Fruit fly (Drosophila melanogaster) whole organism, embryonic: ENCODE measurements around the gene ihog.

Source experiments
- Abd-B ChIP-seq: fragments of 200-800 bp; sonication (Bioruptor generic); optimal IDR thresholded peaks from 2 replicates; lab custom pipeline; 2018; ENCODE audit warnings: missing biosample characterization, mild to moderate bottlenecking, missing genetic modification characterization, moderate library complexity
- Atf3 ChIP-seq: fragments of 200-800 bp; sonication (Bioruptor generic); optimal IDR thresholded peaks from 3 replicates; lab custom pipeline; 2016; ENCODE audit warnings: missing biosample characterization, missing genetic modification characterization
- C15 ChIP-seq: fragments of 200-800 bp; sonication (Bioruptor generic); IDR thresholded peaks from 3 replicates; pipeline ENCODE4 v1.3.6; 2022; ENCODE audit warnings: missing biosample characterization, missing genetic modification characterization
- CG11695 ChIP-seq: fragments of 200-800 bp; sonication (Bioruptor generic); IDR thresholded peaks from 3 replicates; pipeline ENCODE4 v1.3.6; 2022; ENCODE audit warnings: missing biosample characterization, missing genetic modification characterization
- CG13296 ChIP-seq: fragments of 200-800 bp; sonication (Bioruptor generic); optimal IDR thresholded peaks from 3 replicates; lab custom pipeline; 2018; ENCODE audit warnings: missing biosample characterization, mild to moderate bottlenecking, missing genetic modification characterization
- CG14050 ChIP-seq: fragments of 200-800 bp; sonication (Bioruptor generic); IDR thresholded peaks from 3 replicates; pipeline ENCODE4 v1.3.6; 2022; ENCODE audit warnings: missing biosample characterization, missing genetic modification characterization
- CG1603 ChIP-seq: fragments of 200-800 bp; sonication (Bioruptor generic); optimal IDR thresholded peaks from 2 replicates; lab custom pipeline; 2019; ENCODE audit warnings: missing biosample characterization, mild to moderate bottlenecking, missing genetic modification characterization, moderate library complexity
- CG17361 ChIP-seq: fragments of 200-800 bp; sonication (Bioruptor generic); IDR thresholded peaks from 3 replicates; pipeline ENCODE4 v1.3.6; 2022; ENCODE audit warnings: missing biosample characterization, missing genetic modification characterization
- CG17568 ChIP-seq: fragments of 200-800 bp; sonication (Bioruptor generic); optimal IDR thresholded peaks from 2 replicates; lab custom pipeline; 2018; ENCODE audit warnings: missing biosample characterization, mild to moderate bottlenecking, missing genetic modification characterization, moderate library complexity
- CG17829 ChIP-seq: fragments of 200-800 bp; optimal IDR thresholded peaks from 2 replicates; lab custom pipeline; 2019; ENCODE audit warnings: missing biosample characterization, mild to moderate bottlenecking, missing genetic modification characterization, moderate library complexity
- CG2120 ChIP-seq: fragments of 200-800 bp; sonication (Bioruptor generic); optimal IDR thresholded peaks from 3 replicates; lab custom pipeline; 2016; ENCODE audit warnings: missing biosample characterization, missing genetic modification characterization
- CG2129 ChIP-seq: fragments of 200-800 bp; sonication (Bioruptor generic); IDR thresholded peaks from 2 replicates; pipeline ENCODE4 v1.3.6; 2022; ENCODE audit warnings: missing biosample characterization, missing genetic modification characterization; ENCODE audit not compliant: partially characterized antibody
- CG32767 ChIP-seq: fragments of 200-800 bp; sonication (Bioruptor generic); IDR thresholded peaks from 2 replicates; pipeline ENCODE4 v1.3.6; 2022; ENCODE audit warnings: missing biosample characterization, missing genetic modification characterization
- CG3838 ChIP-seq: fragments of 200-800 bp; sonication (Bioruptor generic); optimal IDR thresholded peaks from 3 replicates; lab custom pipeline; 2016; ENCODE audit warnings: missing biosample characterization, missing genetic modification characterization
- CG4707 ChIP-seq: fragments of 200-800 bp; sonication (Bioruptor generic); optimal IDR thresholded peaks from 2 replicates; lab custom pipeline; 2018; ENCODE audit warnings: missing biosample characterization, mild to moderate bottlenecking, missing genetic modification characterization, moderate library complexity
- CG6175 ChIP-seq: fragments of 200-800 bp; sonication (Bioruptor generic); IDR thresholded peaks from 3 replicates; pipeline ENCODE4 v1.3.6; 2022; ENCODE audit warnings: missing biosample characterization, missing genetic modification characterization
- CG6683 ChIP-seq: fragments of 200-800 bp; sonication (Bioruptor generic); optimal IDR thresholded peaks from 2 replicates; lab custom pipeline; 2017; ENCODE audit warnings: missing biosample characterization, mild to moderate bottlenecking, missing genetic modification characterization, missing genetic modification reagents
- CG6765 ChIP-seq: fragments of 200-800 bp; sonication (Bioruptor generic); optimal IDR thresholded peaks from 3 replicates; lab custom pipeline; 2017; ENCODE audit warnings: missing biosample characterization, mild to moderate bottlenecking, missing genetic modification characterization
- CG6854 ChIP-seq: fragments of 200-800 bp; sonication (Bioruptor generic); optimal IDR thresholded peaks from 3 replicates; lab custom pipeline; 2017; ENCODE audit warnings: missing biosample characterization, mild to moderate bottlenecking, missing genetic modification characterization
- CG9727 ChIP-seq: fragments of 200-800 bp; sonication (Bioruptor generic); optimal IDR thresholded peaks from 3 replicates; lab custom pipeline; 2017; ENCODE audit warnings: missing biosample characterization, mild to moderate bottlenecking, missing genetic modification characterization
- CkIIα-i1 ChIP-seq: fragments of 200-800 bp; sonication (Bioruptor generic); IDR thresholded peaks from 2 replicates; pipeline ENCODE4 v1.3.6; 2022; ENCODE audit warnings: missing biosample characterization, missing genetic modification characterization
- Elba2 ChIP-seq: fragments of 200-800 bp; sonication (Bioruptor generic); optimal IDR thresholded peaks from 3 replicates; lab custom pipeline; 2016; ENCODE audit warnings: missing biosample characterization, missing genetic modification characterization
- HLH3B ChIP-seq: fragments of 200-800 bp; sonication (Bioruptor generic); IDR thresholded peaks from 2 replicates; pipeline ENCODE4 v1.3.6; 2022; ENCODE audit warnings: missing biosample characterization, missing genetic modification characterization
- HLHmδ ChIP-seq: fragments of 200-800 bp; sonication (Bioruptor generic); optimal IDR thresholded peaks from 2 replicates; lab custom pipeline; 2018; ENCODE audit warnings: missing biosample characterization, mild to moderate bottlenecking, missing genetic modification characterization, moderate library complexity
- Hmr ChIP-seq: fragments of 200-800 bp; sonication (Bioruptor generic); optimal IDR thresholded peaks from 3 replicates; lab custom pipeline; 2017; ENCODE audit warnings: mild to moderate bottlenecking, missing biosample characterization, missing genetic modification reagents, missing genetic modification characterization
- Hmx ChIP-seq: fragments of 200-800 bp; sonication (Bioruptor generic); optimal IDR thresholded peaks from 2 replicates; lab custom pipeline; 2016; ENCODE audit warnings: missing biosample characterization, missing genetic modification characterization
- Kr ChIP-seq: fragments of 200-800 bp; sonication (Bioruptor generic); optimal IDR thresholded peaks from 2 replicates; lab custom pipeline; 2017; ENCODE audit warnings: missing biosample characterization, mild to moderate bottlenecking, missing genetic modification characterization
- Nf-YB ChIP-seq: fragments of 200-800 bp; sonication (Bioruptor generic); optimal IDR thresholded peaks from 3 replicates; lab custom pipeline; 2019; ENCODE audit warnings: missing biosample characterization, mild to moderate bottlenecking, missing genetic modification characterization, moderate library complexity
- Ptx1 ChIP-seq: fragments of 200-800 bp; sonication (Bioruptor generic); IDR thresholded peaks from 2 replicates; pipeline ENCODE4 v1.3.6; 2022; ENCODE audit warnings: missing biosample characterization, missing genetic modification characterization
- Rx ChIP-seq: fragments of 200-800 bp; sonication (Bioruptor generic); IDR thresholded peaks from 2 replicates; pipeline ENCODE4 v1.3.6; 2022; ENCODE audit warnings: missing biosample characterization, missing genetic modification characterization
- Sry-β ChIP-seq: fragments of 200-800 bp; sonication (Bioruptor generic); optimal IDR thresholded peaks from 2 replicates; lab custom pipeline; 2018; ENCODE audit warnings: missing biosample characterization, mild to moderate bottlenecking, missing genetic modification characterization, moderate library complexity
- Stat92E ChIP-seq, 3 experiments: fragments of >200 bp in 2 of 3; fragments of 200-800 bp in 1 of 3; sonication (Bioruptor generic) in 1 of 3; optimal IDR thresholded peaks; 2 replicates each; lab custom pipeline; 2017 to 2019; ENCODE audit warnings: missing biosample characterization in 3 of 3, missing genetic modification characterization in 3 of 3, mild to moderate bottlenecking in 1 of 3, moderate library complexity in 1 of 3
- Usf ChIP-seq: fragments of 200-800 bp; sonication (Bioruptor generic); optimal IDR thresholded peaks from 2 replicates; lab custom pipeline; 2017; ENCODE audit warnings: missing genotype, missing biosample characterization, missing genetic modification characterization
- abd-A ChIP-seq: fragments of 200-800 bp; sonication (Bioruptor generic); optimal IDR thresholded peaks from 3 replicates; lab custom pipeline; 2019; ENCODE audit warnings: missing biosample characterization, mild to moderate bottlenecking, missing genetic modification characterization, moderate library complexity
- ac ChIP-seq: fragments of 200-800 bp; sonication (Bioruptor generic); optimal IDR thresholded peaks from 3 replicates; lab custom pipeline; 2017; ENCODE audit warnings: missing biosample characterization, mild to moderate bottlenecking, missing genetic modification characterization
- ase ChIP-seq: fragments of 200-800 bp; sonication (Bioruptor generic); IDR thresholded peaks from 3 replicates; pipeline ENCODE4 v1.3.6; 2022; ENCODE audit warnings: missing biosample characterization, missing genetic modification characterization
- btn ChIP-seq: fragments of 200-800 bp; sonication (Bioruptor generic); optimal IDR thresholded peaks from 2 replicates; lab custom pipeline; 2016; ENCODE audit warnings: missing biosample characterization, missing genetic modification characterization
- dan ChIP-seq: fragments of 200-800 bp; sonication (Bioruptor generic); IDR thresholded peaks from 2 replicates; pipeline ENCODE4 v1.3.6; 2022; ENCODE audit warnings: missing biosample characterization, missing genetic modification characterization
- ems ChIP-seq: fragments of 200-800 bp; sonication (Bioruptor generic); optimal IDR thresholded peaks from 3 replicates; lab custom pipeline; 2016; ENCODE audit warnings: missing biosample characterization, missing genetic modification characterization
- gsb-n ChIP-seq: fragments of 200-800 bp; sonication (Bioruptor generic); optimal IDR thresholded peaks from 3 replicates; lab custom pipeline; 2018; ENCODE audit warnings: missing biosample characterization, mild to moderate bottlenecking, missing genetic modification characterization
- h ChIP-seq: fragments of >200 bp; optimal IDR thresholded peaks from 2 replicates; lab custom pipeline; 2017
- hkb ChIP-seq, 2 experiments: fragments of 200-800 bp in 1 of 2; fragments of >200 bp in 1 of 2; sonication (Bioruptor generic) in 1 of 2; IDR thresholded peaks in 1 of 2; optimal IDR thresholded peaks in 1 of 2; 2 replicates each; pipeline versions ENCODE4 v1.3.6 to Lab custom; 2017 to 2022; ENCODE audit warnings: missing biosample characterization in 1 of 2, missing genetic modification characterization in 1 of 2
- jing ChIP-seq: fragments of 200-800 bp; sonication (Bioruptor generic); optimal IDR thresholded peaks from 2 replicates; lab custom pipeline; 2018; ENCODE audit warnings: missing biosample characterization, mild to moderate bottlenecking, missing genetic modification characterization
- mld ChIP-seq: fragments of 200-800 bp; sonication (Bioruptor generic); IDR thresholded peaks from 3 replicates; pipeline ENCODE4 v1.3.6; 2022; ENCODE audit warnings: missing biosample characterization, missing genetic modification characterization; ENCODE audit not compliant: partially characterized antibody
- pzg ChIP-seq: fragments of 200-800 bp; sonication (Bioruptor generic); optimal IDR thresholded peaks from 3 replicates; lab custom pipeline; 2018; ENCODE audit warnings: missing biosample characterization, mild to moderate bottlenecking, missing genetic modification characterization, moderate library complexity
- sima ChIP-seq: fragments of 200-800 bp; sonication (Bioruptor generic); optimal IDR thresholded peaks from 2 replicates; lab custom pipeline; 2016; ENCODE audit warnings: missing biosample characterization, missing genetic modification characterization
- sqz ChIP-seq: fragments of 200-800 bp; sonication (Bioruptor generic); optimal IDR thresholded peaks from 3 replicates; lab custom pipeline; 2018; ENCODE audit warnings: missing biosample characterization, mild to moderate bottlenecking, missing genetic modification characterization
- tna ChIP-seq: fragments of 200-800 bp; sonication (Bioruptor generic); IDR thresholded peaks from 2 replicates; pipeline ENCODE4 v1.3.6; 2022; ENCODE audit warnings: missing biosample characterization, missing genetic modification characterization; ENCODE audit not compliant: partially characterized antibody
- toy ChIP-seq: fragments of 200-800 bp; sonication (Bioruptor generic); IDR thresholded peaks from 2 replicates; pipeline ENCODE4 v1.3.6; 2022; ENCODE audit warnings: missing biosample characterization, missing genetic modification characterization
- yki ChIP-seq: fragments of >200 bp; optimal IDR thresholded peaks from 3 replicates; lab custom pipeline; 2018

Gene ihog

dm6 chr2L:6918517-6919202 lies 29.9 kb downstream of the ihog start, which contains the start of gene nop5 (continued):
- TF ChIP-seq mld (GFP tag; lab: Robert Waterston, UW) (no peak), abd-A (tag; lab: Kevin White, UChicago) (no peak), Hmx (GFP tag; lab: Kevin White, UChicago) (no peak), Abd-B (no peak), ac (GFP tag; lab: Kevin White, UChicago) (no peak), Stat92E (GFP tag; optimal IDR thresholded peaks at IDR 0.05; lab: Kevin White, UChicago) (peak in 1 of 3 experiments; percentile 74), dan (GFP tag; lab: Robert Waterston, UW) (no peak), Sry-β (GFP tag; lab: Kevin White, UChicago) (peak; percentile 28), ase (no peak), h (lab: Kevin White, UChicago) (no peak), CG32767 (GFP tag; lab: Robert Waterston, UW) (no peak), CG17361 (GFP tag; lab: Robert Waterston, UW) (peak; percentile 92), jing (GFP tag; lab: Kevin White, UChicago) (no peak), CG6765 (peak; percentile 79), HLHmδ (GFP tag; lab: Kevin White, UChicago) (peak; percentile 43), Ptx1 (no peak), CG6175 (GFP tag; lab: Robert Waterston, UW) (no peak), sima (GFP tag; lab: Kevin White, UChicago) (no peak), CG3838 (GFP tag; lab: Kevin White, UChicago) (no peak), CG2120 (peak; percentile 35), Kr (no peak), Hmr (peak; percentile 79), Elba2 (GFP tag; lab: Kevin White, UChicago) (no peak), CG14050 (GFP tag; lab: Robert Waterston, UW) (peak; percentile 26; the same call in 1 of the 3 replicates), CG6854 (GFP tag; lab: Kevin White, UChicago) (peak; percentile 70), CG17568 (GFP tag; lab: Kevin White, UChicago) (no peak), C15 (GFP tag; lab: Robert Waterston, UW) (no peak), yki (lab: Kevin White, UChicago) (no peak), CG1603 (tag; lab: Kevin White, UChicago) (peak; percentile 49), hkb (optimal IDR thresholded peaks at IDR 0.05; lab: Kevin White, UChicago) (no peak), hkb (GFP tag; IDR thresholded peaks at IDR 0.05; lab: Robert Waterston, UW) (no peak), tna (no peak), CG17829 (tag; lab: Kevin White, UChicago) (peak; percentile 78), HLH3B (GFP tag; lab: Robert Waterston, UW) (no peak), CG2129 (GFP tag; lab: Robert Waterston, UW) (no peak), Rx (no peak), CkIIα-i1 (no peak), CG13296 (peak; percentile 81), pzg (GFP tag; lab: Kevin White, UChicago) (peak; percentile 47), CG4707 (no peak), CG11695 (GFP tag; lab: Robert Waterston, UW) (no peak; the same call in 2 of the 3 replicates), CG6683 (GFP tag; lab: Kevin White, UChicago) (peak; percentile 42), Atf3 (GFP tag; lab: Kevin White, UChicago) (no peak), sqz (GFP tag; lab: Kevin White, UChicago) (no peak), toy (GFP tag; lab: Robert Waterston, UW) (no peak), Usf (GFP tag; lab: Kevin White, UChicago) (peak; percentile 59), btn (GFP tag; lab: Kevin White, UChicago) (no peak), CG9727 (peak; percentile 81), ems (GFP tag; lab: Kevin White, UChicago) (no peak), gsb-n (no peak), Nf-YB (peak; percentile 63)
